Worm (Caenorhabditis elegans) whole organism, young adult: ENCODE measurements around the gene cyp-35A4.

Experiments used
- akir-1 ChIP-seq: fragments of 200-800 bp; sonication (Bioruptor generic); optimal IDR thresholded peaks from 2 replicates; lab custom pipeline; 2018; ENCODE audit warnings: mild to moderate bottlenecking, missing genetic modification characterization, moderate library complexity, missing compliant biosample characterization
- ceh-100 ChIP-seq: fragments of 200-800 bp; sonication (Bioruptor generic); IDR thresholded peaks from 2 replicates; pipeline ENCODE4 v1.3.6; 2022; ENCODE audit warnings: missing genetic modification reagents, missing genetic modification characterization, missing compliant biosample characterization
- lsl-1 ChIP-seq: fragments of 200-800 bp; sonication (Bioruptor generic); optimal IDR thresholded peaks from 2 replicates; lab custom pipeline; 2018; ENCODE audit warnings: mild to moderate bottlenecking, missing genetic modification characterization, moderate library complexity, missing compliant biosample characterization

DNA sequence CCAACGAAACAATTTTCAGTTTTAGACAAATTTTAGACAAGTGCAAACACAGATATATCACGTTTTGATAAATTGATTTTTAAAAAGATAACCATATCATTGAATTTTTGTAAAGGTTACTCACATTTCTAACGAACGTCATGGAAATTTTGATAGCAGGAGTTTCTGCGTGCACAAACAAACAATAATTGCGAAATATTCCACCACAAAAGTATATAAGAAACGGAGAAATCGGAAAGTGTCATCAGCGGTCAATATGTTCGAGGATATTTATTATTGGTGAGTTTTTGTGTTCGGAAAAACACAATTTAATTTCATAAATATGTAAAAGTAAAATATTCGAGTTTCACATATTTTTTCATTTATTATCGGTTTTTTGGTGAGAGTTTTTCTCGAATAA lies 2.9 kb downstream of the cyp-35A4 start, which contains the start of gene C49G7.7:
- TF ChIP-seq lsl-1 (GFP tag; lab: Kevin White, UChicago) (no peak), akir-1 (GFP tag; lab: Kevin White, UChicago) (no peak), ceh-100 (GFP tag; lab: Robert Waterston, UW) (no peak)
